ENCODE assay signal across 1 fruit fly cellular context in genomic region chr3L:18996030-18996773, dm6.
TF ChIP-seq lines count a peak whose summit lies in the region.

No protein-coding gene starts in this region.

TF ChIP-seq in whole organism, embryonic, 481 proteins besides CTCF, POLR2A, EP300 and RAD21 (continued from another document and continues in another):
- peak; percentile 30 for TF ChIP-seq CG3163 (GFP tag; optimal IDR thresholded peaks at IDR 0.05; lab: Kevin White, UChicago)
- TF ChIP-seq lilli (GFP tag; optimal IDR thresholded peaks at IDR 0.05; lab: Kevin White, UChicago): peak; percentile 84
- no peak for TF ChIP-seq vnd (GFP tag; IDR thresholded peaks at IDR 0.05; lab: Robert Waterston, UW; ENCODE audit: partially characterized antibody)
- TF ChIP-seq Oaz (GFP tag; IDR thresholded peaks at IDR 0.05; lab: Robert Waterston, UW): no peak
- peak in 1 of 2 experiments; percentile 31 for TF ChIP-seq bsh (GFP tag; optimal IDR thresholded peaks at IDR 0.05; lab: Kevin White, UChicago)
- peak; percentile 29 for TF ChIP-seq CG3838 (GFP tag; optimal IDR thresholded peaks at IDR 0.05; lab: Kevin White, UChicago)
- 0 out of 3 replicates have a peak, but pooled peaks have one; percentile 15 for TF ChIP-seq CG2199 (GFP tag; IDR thresholded peaks at IDR 0.05; lab: Robert Waterston, UW)
- no peak for TF ChIP-seq CG10321 (GFP tag; IDR thresholded peaks at IDR 0.05; lab: Robert Waterston, UW)
- TF ChIP-seq gsb-n (tag; optimal IDR thresholded peaks at IDR 0.05; lab: Kevin White, UChicago): no peak
- TF ChIP-seq ro (GFP tag; IDR thresholded peaks at IDR 0.05; lab: Robert Waterston, UW): 0 out of 2 replicates have a peak, but pooled peaks have one; percentile 14
- no peak for TF ChIP-seq ash1 (GFP tag; optimal IDR thresholded peaks at IDR 0.05; lab: Kevin White, UChicago)
- TF ChIP-seq row (GFP tag; IDR thresholded peaks at IDR 0.05; lab: Robert Waterston, UW): peak; percentile 85
- peak; percentile 58 for TF ChIP-seq CG10366 (GFP tag; IDR thresholded peaks at IDR 0.05; lab: Robert Waterston, UW)
- no peak for TF ChIP-seq Nf-YC (tag; optimal IDR thresholded peaks at IDR 0.05; lab: Kevin White, UChicago)
- TF ChIP-seq CG17385 (GFP tag; optimal IDR thresholded peaks at IDR 0.05; lab: Kevin White, UChicago): peak; percentile 55
- TF ChIP-seq Taf1 (GFP tag; IDR thresholded peaks at IDR 0.05; lab: Robert Waterston, UW): peak; percentile 55; the same call in 1 of the 2 replicates
- TF ChIP-seq CG11695 (GFP tag; IDR thresholded peaks at IDR 0.05; lab: Robert Waterston, UW): peak; percentile 75
- peak; percentile 56 for TF ChIP-seq CG14050 (GFP tag; IDR thresholded peaks at IDR 0.05; lab: Robert Waterston, UW)
- peak; percentile 74 for TF ChIP-seq CG31224 (GFP tag; IDR thresholded peaks at IDR 0.05; lab: Robert Waterston, UW)
- TF ChIP-seq CG18476 (GFP tag; optimal IDR thresholded peaks at IDR 0.05; lab: Kevin White, UChicago): peak; percentile 57
- TF ChIP-seq Med (GFP tag; lab: Kevin White, UChicago): peak; percentile 88
- no peak for TF ChIP-seq tna (GFP tag; IDR thresholded peaks at IDR 0.05; lab: Robert Waterston, UW; ENCODE audit: partially characterized antibody)
- TF ChIP-seq dmrt99B (tag; optimal IDR thresholded peaks at IDR 0.05; lab: Kevin White, UChicago): peak; percentile 73
- TF ChIP-seq Mes4 (GFP tag; optimal IDR thresholded peaks at IDR 0.05; lab: Kevin White, UChicago): no peak
- no peak for TF ChIP-seq BtbVII (GFP tag; optimal IDR thresholded peaks at IDR 0.05; lab: Kevin White, UChicago)
- no peak for TF ChIP-seq gcm2 (GFP tag; optimal IDR thresholded peaks at IDR 0.05; lab: Kevin White, UChicago)
- TF ChIP-seq NC2α (GFP tag; optimal IDR thresholded peaks at IDR 0.05; lab: Kevin White, UChicago): no peak
- no peak for TF ChIP-seq CG43689 (GFP tag; IDR thresholded peaks at IDR 0.05; lab: Robert Waterston, UW)
- TF ChIP-seq Fer2 (tag; optimal IDR thresholded peaks at IDR 0.05; lab: Kevin White, UChicago): peak; percentile 24
- TF ChIP-seq CG30020 (tag; optimal IDR thresholded peaks at IDR 0.05; lab: Kevin White, UChicago): no peak
- TF ChIP-seq tx (GFP tag; optimal IDR thresholded peaks at IDR 0.05; lab: Kevin White, UChicago): peak; percentile 43
- peak; percentile 8; the same call in 1 of the 2 replicates for TF ChIP-seq ttk (GFP tag; IDR thresholded peaks at IDR 0.05; lab: Robert Waterston, UW)
- peak; percentile 54 for TF ChIP-seq Atf-2 (GFP tag; optimal IDR thresholded peaks at IDR 0.05; lab: Kevin White, UChicago)
- TF ChIP-seq CG33557 (GFP tag; optimal IDR thresholded peaks at IDR 0.05; lab: Kevin White, UChicago): no peak
- TF ChIP-seq CG15601 (tag; optimal IDR thresholded peaks at IDR 0.05; lab: Kevin White, UChicago): no peak
- TF ChIP-seq nerfin-2 (GFP tag; IDR thresholded peaks at IDR 0.05; lab: Robert Waterston, UW; ENCODE audit: partially characterized antibody): no peak
- TF ChIP-seq CG4424 (GFP tag; optimal IDR thresholded peaks at IDR 0.05; lab: Kevin White, UChicago): peak; percentile 53
- 0 out of 3 replicates have a peak, but pooled peaks have one; percentile 34 for TF ChIP-seq otp (GFP tag; IDR thresholded peaks at IDR 0.05; lab: Robert Waterston, UW)
- no peak for TF ChIP-seq psq (GFP tag; optimal IDR thresholded peaks at IDR 0.05; lab: Kevin White, UChicago)
- TF ChIP-seq Max (GFP tag; optimal IDR thresholded peaks at IDR 0.05; lab: Kevin White, UChicago): peak; percentile 53
- TF ChIP-seq BEAF-32 (GFP tag; optimal IDR thresholded peaks at IDR 0.05; lab: Kevin White, UChicago): no peak
- peak; percentile 30 for TF ChIP-seq CG12942 (GFP tag; optimal IDR thresholded peaks at IDR 0.05; lab: Kevin White, UChicago)
- TF ChIP-seq Lpt (GFP tag; optimal IDR thresholded peaks at IDR 0.05; lab: Kevin White, UChicago): no peak
- TF ChIP-seq amos (GFP tag; IDR thresholded peaks at IDR 0.05; lab: Robert Waterston, UW; ENCODE audit: partially characterized antibody): peak; percentile 36; the same call in 1 of the 2 replicates
- no peak for TF ChIP-seq CkIIα-i1 (GFP tag; IDR thresholded peaks at IDR 0.05; lab: Robert Waterston, UW)
- no peak for TF ChIP-seq CG4707 (GFP tag; optimal IDR thresholded peaks at IDR 0.05; lab: Kevin White, UChicago)
- no peak for TF ChIP-seq Kr (GFP tag; optimal IDR thresholded peaks at IDR 0.05; lab: Kevin White, UChicago)
- TF ChIP-seq Rfx (GFP tag; IDR thresholded peaks at IDR 0.05; lab: Robert Waterston, UW): peak; percentile 79
- no peak for TF ChIP-seq nerfin-1 (tag; optimal IDR thresholded peaks at IDR 0.05; lab: Kevin White, UChicago)
- peak; percentile 74 for TF ChIP-seq CG14441 (GFP tag; IDR thresholded peaks at IDR 0.05; lab: Robert Waterston, UW)
- peak; percentile 42 for TF ChIP-seq corto (GFP tag; optimal IDR thresholded peaks at IDR 0.05; lab: Kevin White, UChicago)
- TF ChIP-seq nau (GFP tag; optimal IDR thresholded peaks at IDR 0.05; lab: Kevin White, UChicago): no peak
- TF ChIP-seq Hey (tag; optimal IDR thresholded peaks at IDR 0.05; lab: Kevin White, UChicago): peak; percentile 72
- TF ChIP-seq CG4820 (GFP tag; optimal IDR thresholded peaks at IDR 0.05; lab: Kevin White, UChicago): peak; percentile 56
- TF ChIP-seq CG10209 (GFP tag; optimal IDR thresholded peaks at IDR 0.05; lab: Kevin White, UChicago): peak; percentile 76
- TF ChIP-seq phol (tag; optimal IDR thresholded peaks at IDR 0.05; lab: Kevin White, UChicago): peak; percentile 69
- TF ChIP-seq crp (GFP tag; optimal IDR thresholded peaks at IDR 0.05; lab: Kevin White, UChicago): peak in 1 of 2 experiments; percentile 6
- TF ChIP-seq sisA (GFP tag; IDR thresholded peaks at IDR 0.05; lab: Robert Waterston, UW): peak; percentile 46
- TF ChIP-seq CG17612 (GFP tag; IDR thresholded peaks at IDR 0.05; lab: Robert Waterston, UW): peak; percentile 57
- TF ChIP-seq CG4360 (GFP tag; IDR thresholded peaks at IDR 0.05; lab: Robert Waterston, UW): no peak
- TF ChIP-seq CG7928 (GFP tag; optimal IDR thresholded peaks at IDR 0.05; lab: Kevin White, UChicago): peak; percentile 47
- peak; percentile 81 for TF ChIP-seq CG12659 (GFP tag; optimal IDR thresholded peaks at IDR 0.05; lab: Kevin White, UChicago)
- TF ChIP-seq grn (GFP tag; optimal IDR thresholded peaks at IDR 0.05; lab: Kevin White, UChicago): peak; percentile 18
- no peak; the same call in 1 of the 2 replicates for TF ChIP-seq GATAe (GFP tag; conservative IDR thresholded peaks at IDR 0.05; lab: Robert Waterston, UW)
- peak; percentile 70 for TF ChIP-seq Abd-B (GFP tag; optimal IDR thresholded peaks at IDR 0.05; lab: Kevin White, UChicago)
- peak; percentile 23 for TF ChIP-seq Atf3 (GFP tag; optimal IDR thresholded peaks at IDR 0.05; lab: Kevin White, UChicago)
- TF ChIP-seq CG4328 (GFP tag; optimal IDR thresholded peaks at IDR 0.05; lab: Kevin White, UChicago): peak; percentile 11
- peak; percentile 38; the same call in 1 of the 2 replicates for TF ChIP-seq CG14667 (GFP tag; IDR thresholded peaks at IDR 0.05; lab: Robert Waterston, UW)
- TF ChIP-seq shn (GFP tag; optimal IDR thresholded peaks at IDR 0.05; lab: Kevin White, UChicago): peak; percentile 74
- peak; percentile 71 for TF ChIP-seq CG15269 (tag; optimal IDR thresholded peaks at IDR 0.05; lab: Kevin White, UChicago)
- TF ChIP-seq tup (GFP tag; optimal IDR thresholded peaks at IDR 0.05; lab: Kevin White, UChicago): peak; percentile 29
- TF ChIP-seq Atf6 (GFP tag; IDR thresholded peaks at IDR 0.05; lab: Robert Waterston, UW): peak; percentile 71
- 0 out of 3 replicates have a peak, but pooled peaks have one; percentile 36 for TF ChIP-seq CG11093 (GFP tag; IDR thresholded peaks at IDR 0.05; lab: Robert Waterston, UW)
- TF ChIP-seq Hand (GFP tag; optimal IDR thresholded peaks at IDR 0.05; lab: Kevin White, UChicago): no peak
- peak; percentile 57; the same call in 2 of the 3 replicates for TF ChIP-seq CG34224 (GFP tag; IDR thresholded peaks at IDR 0.05; lab: Robert Waterston, UW; ENCODE audit: partially characterized antibody)
- TF ChIP-seq pzg (GFP tag; optimal IDR thresholded peaks at IDR 0.05; lab: Kevin White, UChicago): peak; percentile 9
- peak; percentile 85 for TF ChIP-seq CG2678 (tag; optimal IDR thresholded peaks at IDR 0.05; lab: Kevin White, UChicago)
- TF ChIP-seq D (optimal IDR thresholded peaks at IDR 0.05; lab: Kevin White, UChicago): no peak
- TF ChIP-seq D (GFP tag; optimal IDR thresholded peaks at IDR 0.05; lab: Kevin White, UChicago): peak; percentile 69
- TF ChIP-seq Side (GFP tag; optimal IDR thresholded peaks at IDR 0.05; lab: Kevin White, UChicago): peak; percentile 16
- TF ChIP-seq Ets65A (GFP tag; lab: Kevin White, UChicago): peak; percentile 94
- peak; percentile 60 for TF ChIP-seq CG11723 (GFP tag; optimal IDR thresholded peaks at IDR 0.05; lab: Kevin White, UChicago)
- TF ChIP-seq wor (GFP tag; IDR thresholded peaks at IDR 0.05; lab: Robert Waterston, UW): peak; percentile 27; the same call in 1 of the 2 replicates
- TF ChIP-seq gem (tag; optimal IDR thresholded peaks at IDR 0.05; lab: Kevin White, UChicago): peak; percentile 64
- peak; percentile 13 for TF ChIP-seq CG10565 (GFP tag; optimal IDR thresholded peaks at IDR 0.05; lab: Kevin White, UChicago)
- TF ChIP-seq cwo (GFP tag; optimal IDR thresholded peaks at IDR 0.05; lab: Kevin White, UChicago): peak; percentile 100
- peak; percentile 68 for TF ChIP-seq CG16815 (GFP tag; optimal IDR thresholded peaks at IDR 0.05; lab: Kevin White, UChicago)
- no peak for TF ChIP-seq CG7963 (GFP tag; IDR thresholded peaks at IDR 0.05; lab: Robert Waterston, UW; ENCODE audit: partially characterized antibody)
- no peak for TF ChIP-seq Lim3 (GFP tag; IDR thresholded peaks at IDR 0.05; lab: Robert Waterston, UW)
- no peak for TF ChIP-seq dati (GFP tag; IDR thresholded peaks at IDR 0.05; lab: Robert Waterston, UW)
- peak; percentile 72 for TF ChIP-seq Dek (tag; optimal IDR thresholded peaks at IDR 0.05; lab: Kevin White, UChicago)
- TF ChIP-seq CG7987 (GFP tag; optimal IDR thresholded peaks at IDR 0.05; lab: Kevin White, UChicago): peak; percentile 46
- TF ChIP-seq Gug (GFP tag; IDR thresholded peaks at IDR 0.05; lab: Robert Waterston, UW): peak; percentile 86
- no peak for TF ChIP-seq her (GFP tag; optimal IDR thresholded peaks at IDR 0.05; lab: Kevin White, UChicago)
- peak; percentile 89 for TF ChIP-seq Meics (GFP tag; optimal IDR thresholded peaks at IDR 0.05; lab: Kevin White, UChicago)
- TF ChIP-seq gfzf (GFP tag; optimal IDR thresholded peaks at IDR 0.05; lab: Kevin White, UChicago): no peak
- no peak for TF ChIP-seq Elba2 (GFP tag; optimal IDR thresholded peaks at IDR 0.05; lab: Kevin White, UChicago)
- TF ChIP-seq ind (GFP tag; optimal IDR thresholded peaks at IDR 0.05; lab: Kevin White, UChicago): peak; percentile 79
- peak; percentile 28; the same call in 2 of the 4 replicates for TF ChIP-seq Dll (GFP tag; IDR thresholded peaks at IDR 0.05; lab: Robert Waterston, UW; ENCODE audit: partially characterized antibody)
- TF ChIP-seq CG13123 (GFP tag; optimal IDR thresholded peaks at IDR 0.05; lab: Kevin White, UChicago): peak; percentile 0
- 0 out of 3 replicates have a peak, but pooled peaks have one; percentile 37 for TF ChIP-seq CG6791 (GFP tag; IDR thresholded peaks at IDR 0.05; lab: Robert Waterston, UW; ENCODE audit: partially characterized antibody)
- peak; percentile 51 for TF ChIP-seq CG17328 (GFP tag; IDR thresholded peaks at IDR 0.05; lab: Robert Waterston, UW)
- TF ChIP-seq NfI (GFP tag; optimal IDR thresholded peaks at IDR 0.05; lab: Kevin White, UChicago): peak; percentile 57
- peak; percentile 73 for TF ChIP-seq Ada2b (GFP tag; IDR thresholded peaks at IDR 0.05; lab: Robert Waterston, UW)
- TF ChIP-seq CG18599 (GFP tag; optimal IDR thresholded peaks at IDR 0.05; lab: Kevin White, UChicago): peak; percentile 83
- TF ChIP-seq ERR (GFP tag; optimal IDR thresholded peaks at IDR 0.05; lab: Kevin White, UChicago): no peak
- TF ChIP-seq disco-r (GFP tag; optimal IDR thresholded peaks at IDR 0.05; lab: Kevin White, UChicago): peak; percentile 44
- no peak for TF ChIP-seq mld (GFP tag; IDR thresholded peaks at IDR 0.05; lab: Robert Waterston, UW; ENCODE audit: partially characterized antibody)
- TF ChIP-seq repo (GFP tag; optimal IDR thresholded peaks at IDR 0.05; lab: Kevin White, UChicago): no peak
- peak; percentile 38 for TF ChIP-seq NC2β (GFP tag; optimal IDR thresholded peaks at IDR 0.05; lab: Kevin White, UChicago)
- TF ChIP-seq Stat92E (GFP tag; optimal IDR thresholded peaks at IDR 0.05; lab: Kevin White, UChicago): peak in 1 of 3 experiments; percentile 50
- peak; percentile 28 for TF ChIP-seq CG8944 (GFP tag; optimal IDR thresholded peaks at IDR 0.05; lab: Kevin White, UChicago)
- TF ChIP-seq Xbp1 (GFP tag; optimal IDR thresholded peaks at IDR 0.05; lab: Kevin White, UChicago): peak; percentile 65
- peak; percentile 91 for TF ChIP-seq CG7556 (GFP tag; optimal IDR thresholded peaks at IDR 0.05; lab: Kevin White, UChicago)
- TF ChIP-seq bowl (GFP tag; IDR thresholded peaks at IDR 0.05; lab: Robert Waterston, UW): 0 out of 2 replicates have a peak, but pooled peaks have one; percentile 27
- no peak for TF ChIP-seq ac (GFP tag; optimal IDR thresholded peaks at IDR 0.05; lab: Kevin White, UChicago)
- TF ChIP-seq sr (GFP tag; IDR thresholded peaks at IDR 0.05; lab: Robert Waterston, UW): 0 out of 3 replicates have a peak, but pooled peaks have one; percentile 3
- TF ChIP-seq da (GFP tag; optimal IDR thresholded peaks at IDR 0.05; lab: Kevin White, UChicago): no peak
- peak; percentile 67 for TF ChIP-seq HLH3B (GFP tag; IDR thresholded peaks at IDR 0.05; lab: Robert Waterston, UW)
- TF ChIP-seq zfh2 (GFP tag; optimal IDR thresholded peaks at IDR 0.05; lab: Kevin White, UChicago): peak; percentile 88
- TF ChIP-seq Nf-YB (GFP tag; optimal IDR thresholded peaks at IDR 0.05; lab: Kevin White, UChicago): peak; percentile 55
- no peak for TF ChIP-seq CG5245 (GFP tag; optimal IDR thresholded peaks at IDR 0.05; lab: Kevin White, UChicago)
- TF ChIP-seq CG10462 (GFP tag; optimal IDR thresholded peaks at IDR 0.05; lab: Kevin White, UChicago): peak; percentile 35
- TF ChIP-seq esg (GFP tag; conservative IDR thresholded peaks at IDR 0.05; lab: Robert Waterston, UW): peak; percentile 65
- TF ChIP-seq Doc3 (GFP tag; IDR thresholded peaks at IDR 0.05; lab: Robert Waterston, UW; ENCODE audit: partially characterized antibody): no peak
- peak; percentile 81 for TF ChIP-seq slbo (GFP tag; IDR thresholded peaks at IDR 0.05; lab: Robert Waterston, UW)
- TF ChIP-seq Mrtf (GFP tag; IDR thresholded peaks at IDR 0.05; lab: Robert Waterston, UW): 0 out of 3 replicates have a peak, but pooled peaks have one; percentile 22
- peak; percentile 54 for TF ChIP-seq CG17359 (tag; optimal IDR thresholded peaks at IDR 0.05; lab: Kevin White, UChicago)
- peak; percentile 43 for TF ChIP-seq CG4282 (GFP tag; optimal IDR thresholded peaks at IDR 0.05; lab: Kevin White, UChicago)
